Worm (Caenorhabditis elegans): ENCODE results near the gene wrt-6.

ce11 chrX:3440308-3440707 lies 39.7 kb upstream of the wrt-6 start:
- TF ChIP-seq ama-1 (optimal IDR thresholded peaks at IDR 0.05), result no peak
- TF ChIP-seq unc-62 (GFP tag; optimal IDR thresholded peaks at IDR 0.05), result no peak
- TF ChIP-seq pqm-1 (tag; optimal IDR thresholded peaks at IDR 0.05), result no peak
- TF ChIP-seq ceh-9 (tag; optimal IDR thresholded peaks at IDR 0.05), result no peak
- no peak for TF ChIP-seq nhr-237 (tag; optimal IDR thresholded peaks at IDR 0.05)
- no peak for TF ChIP-seq daf-12 (tag; optimal IDR thresholded peaks at IDR 0.05)
- TF ChIP-seq jun-1 (tag; optimal IDR thresholded peaks at IDR 0.05), result no peak
- no peak for TF ChIP-seq elt-3 (tag; optimal IDR thresholded peaks at IDR 0.05)
- TF ChIP-seq snpc-4 (tag; optimal IDR thresholded peaks at IDR 0.05), result no peak
- TF ChIP-seq fos-1 (tag; optimal IDR thresholded peaks at IDR 0.05), result no peak
